Worm (Caenorhabditis elegans): ENCODE measurements around the gene srbc-21.

DNA sequence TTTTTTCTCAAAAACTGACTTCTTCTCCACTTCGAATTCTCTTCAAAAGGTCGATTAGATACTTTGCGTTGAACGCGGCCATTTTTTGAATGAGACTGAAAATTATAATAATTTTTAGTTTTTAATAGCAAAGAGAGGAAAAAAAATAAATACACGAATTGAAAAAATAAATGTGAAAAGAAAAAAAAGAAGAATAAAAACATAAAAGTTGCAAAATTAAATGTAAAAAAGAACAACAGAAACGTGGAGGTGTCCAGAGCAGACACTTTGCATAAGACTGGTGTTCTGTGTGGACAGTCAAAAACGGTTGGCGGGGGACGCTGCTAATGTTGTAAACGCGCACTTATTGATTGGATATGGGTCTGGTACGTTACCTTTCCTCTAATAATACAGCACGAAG, 4.0 kb downstream of the srbc-21 start, which contains the start of gene C45H4.14:
- no peak for TF ChIP-seq snpc-4 (tag; optimal IDR thresholded peaks at IDR 0.05)
- TF ChIP-seq ZK546.5 (tag; optimal IDR thresholded peaks at IDR 0.05): no peak
- TF ChIP-seq elt-3 (tag; optimal IDR thresholded peaks at IDR 0.05): no peak
- TF ChIP-seq unc-62 (GFP tag; optimal IDR thresholded peaks at IDR 0.05): no peak
- no peak for TF ChIP-seq egl-27 (tag; optimal IDR thresholded peaks at IDR 0.05)
- no peak for TF ChIP-seq ama-1 (optimal IDR thresholded peaks at IDR 0.05)
- no peak for TF ChIP-seq mdl-1 (tag; optimal IDR thresholded peaks at IDR 0.05)
- no peak for TF ChIP-seq pha-4 (tag; optimal IDR thresholded peaks at IDR 0.05)
- no peak for TF ChIP-seq jun-1 (tag; optimal IDR thresholded peaks at IDR 0.05)

All from whole organism, L3 larva.